Worm (Caenorhabditis elegans) whole organism, L3 larva: ENCODE results near the gene W06G6.10.

Source experiments
- R02D3.7 ChIP-seq: fragments of 150-350 bp; optimal IDR thresholded peaks from 2 replicates; lab custom pipeline; 2014; ENCODE audit warnings: missing biosample characterization, missing genetic modification characterization
- ZK546.5 ChIP-seq: sonication (generic microtip); optimal IDR thresholded peaks from 2 replicates; lab custom pipeline; 2017; ENCODE audit warnings: missing biosample characterization, missing genetic modification characterization
- aly-2 ChIP-seq: fragments of 150-350 bp; optimal IDR thresholded peaks from 2 replicates; lab custom pipeline; 2014; ENCODE audit warnings: missing biosample characterization, missing genetic modification characterization
- ama-1 ChIP-seq: fragments of 150-350 bp; optimal IDR thresholded peaks from 2 replicates; lab custom pipeline; 2018
- ceh-16 ChIP-seq: sonication (generic microtip); optimal IDR thresholded peaks from 2 replicates; lab custom pipeline; 2017; ENCODE audit warnings: missing biosample characterization, missing genetic modification characterization
- ceh-28 ChIP-seq: fragments of 150-350 bp; optimal IDR thresholded peaks from 2 replicates; lab custom pipeline; 2014; ENCODE audit warnings: missing biosample characterization, missing genetic modification reagents, missing genetic modification characterization
- ceh-9 ChIP-seq: sonication (generic microtip); optimal IDR thresholded peaks from 2 replicates; lab custom pipeline; 2018; ENCODE audit warnings: missing biosample characterization, missing genetic modification characterization
- daf-12 ChIP-seq: fragments of 150-350 bp; optimal IDR thresholded peaks from 2 replicates; lab custom pipeline; 2014; ENCODE audit warnings: missing biosample characterization, missing genetic modification reagents, missing genetic modification characterization
- egl-5 ChIP-seq: fragments of 150-350 bp; optimal IDR thresholded peaks from 2 replicates; lab custom pipeline; 2017; ENCODE audit warnings: missing biosample characterization, missing genetic modification reagents, missing genetic modification characterization, inconsistent platforms
- elt-1 ChIP-seq: fragments of 150-350 bp; optimal IDR thresholded peaks from 2 replicates; lab custom pipeline; 2014; ENCODE audit warnings: missing biosample characterization, missing genetic modification characterization
- elt-2 ChIP-seq: sonication (generic microtip); optimal IDR thresholded peaks from 2 replicates; lab custom pipeline; 2016; ENCODE audit warnings: missing genetic modification reagents, mild to moderate bottlenecking, missing genetic modification characterization, missing compliant biosample characterization
- elt-3 ChIP-seq, 3 experiments: fragments of 150-350 bp in 1 of 3; sonication (generic microtip) in 2 of 3; optimal IDR thresholded peaks; 2 replicates in 2 of 3; 4 replicates in 1 of 3; lab custom pipeline; 2014 to 2017; ENCODE audit warnings: missing biosample characterization in 3 of 3, missing genetic modification characterization in 3 of 3
- eor-1 ChIP-seq, 2 experiments: fragments of 150-350 bp; optimal IDR thresholded peaks; 2 replicates each; lab custom pipeline; 2014 to 2018; ENCODE audit warnings: missing biosample characterization in 2 of 2, missing genetic modification characterization in 2 of 2
- fkh-10 ChIP-seq: sonication (generic microtip); optimal IDR thresholded peaks from 2 replicates; lab custom pipeline; 2017; ENCODE audit warnings: missing biosample characterization, missing genetic modification reagents, missing genetic modification characterization
- fkh-2 ChIP-seq: fragments of 150-350 bp; optimal IDR thresholded peaks from 2 replicates; lab custom pipeline; 2014; ENCODE audit warnings: missing biosample characterization, missing genetic modification reagents, missing genetic modification characterization
- fos-1 ChIP-seq: fragments of 150-350 bp; optimal IDR thresholded peaks from 2 replicates; lab custom pipeline; 2014; ENCODE audit warnings: missing biosample characterization, missing genetic modification characterization
- hmg-11 ChIP-seq: sonication (generic microtip); optimal IDR thresholded peaks from 2 replicates; lab custom pipeline; 2016; ENCODE audit warnings: missing genetic modification characterization, missing compliant biosample characterization
- jun-1 ChIP-seq: fragments of 150-350 bp; optimal IDR thresholded peaks from 2 replicates; lab custom pipeline; 2014; ENCODE audit warnings: missing biosample characterization, missing genetic modification reagents, missing genetic modification characterization
- lin-15B ChIP-seq: fragments of 150-350 bp; optimal IDR thresholded peaks from 2 replicates; lab custom pipeline; 2014; ENCODE audit warnings: missing biosample characterization, missing genetic modification characterization
- lin-39 ChIP-seq: fragments of 150-350 bp; optimal IDR thresholded peaks from 2 replicates; lab custom pipeline; 2018; ENCODE audit warnings: missing biosample characterization, missing genetic modification reagents, missing genetic modification characterization
- lsy-12 ChIP-seq: sonication (generic microtip); optimal IDR thresholded peaks from 2 replicates; lab custom pipeline; 2016; ENCODE audit warnings: mild to moderate bottlenecking, missing genetic modification characterization, missing compliant biosample characterization
- mdl-1 ChIP-seq: fragments of 150-350 bp; optimal IDR thresholded peaks from 2 replicates; lab custom pipeline; 2014; ENCODE audit warnings: missing biosample characterization, missing genetic modification characterization
- nfya-1 ChIP-seq: sonication (generic microtip); optimal IDR thresholded peaks from 2 replicates; lab custom pipeline; 2017; ENCODE audit warnings: missing genetic modification characterization, mild to moderate bottlenecking, missing compliant biosample characterization, antibody characterized with exemption, moderate library complexity; ENCODE audit not compliant: insufficient read depth
- nhr-11 ChIP-seq: fragments of 150-350 bp; optimal IDR thresholded peaks from 2 replicates; lab custom pipeline; 2014; ENCODE audit warnings: missing biosample characterization, missing genetic modification characterization
- nhr-12 ChIP-seq: fragments of 150-350 bp; optimal IDR thresholded peaks from 2 replicates; lab custom pipeline; 2014; ENCODE audit warnings: missing biosample characterization, missing genetic modification characterization
- nhr-23 ChIP-seq: fragments of 150-350 bp; optimal IDR thresholded peaks from 2 replicates; lab custom pipeline; 2014; ENCODE audit warnings: missing biosample characterization, missing genetic modification reagents, missing genetic modification characterization
- nhr-25 ChIP-seq: sonication (generic microtip); optimal IDR thresholded peaks from 2 replicates; lab custom pipeline; 2017; ENCODE audit warnings: missing biosample characterization, missing genetic modification characterization
- nhr-67 ChIP-seq: fragments of 150-350 bp; optimal IDR thresholded peaks from 2 replicates; lab custom pipeline; 2014; ENCODE audit warnings: missing biosample characterization, missing genetic modification characterization
- nhr-76 ChIP-seq: fragments of 150-350 bp; sonication (generic microtip); optimal IDR thresholded peaks from 5 replicates; lab custom pipeline; 2014; ENCODE audit warnings: missing biosample characterization, missing genetic modification characterization
- nhr-77 ChIP-seq: fragments of 150-350 bp; optimal IDR thresholded peaks from 2 replicates; lab custom pipeline; 2014; ENCODE audit warnings: missing biosample characterization, missing genetic modification characterization
- pha-4 ChIP-seq: fragments of 150-350 bp; optimal IDR thresholded peaks from 2 replicates; lab custom pipeline; 2014; ENCODE audit warnings: missing biosample characterization, missing genetic modification reagents, missing genetic modification characterization
- sea-2 ChIP-seq: fragments of 150-350 bp; sonication (generic microtip); optimal IDR thresholded peaks from 4 replicates; lab custom pipeline; 2014; ENCODE audit warnings: missing biosample characterization, missing genetic modification reagents, missing genetic modification characterization
- snpc-4 ChIP-seq: fragments of 150-350 bp; optimal IDR thresholded peaks from 2 replicates; lab custom pipeline; 2014; ENCODE audit warnings: missing biosample characterization, missing genetic modification characterization
- unc-39 ChIP-seq: sonication (generic microtip); optimal IDR thresholded peaks from 4 replicates; lab custom pipeline; 2017; ENCODE audit warnings: missing biosample characterization, missing genetic modification characterization
- unc-62 ChIP-seq: fragments of 150-350 bp; sonication (generic microtip); optimal IDR thresholded peaks from 4 replicates; lab custom pipeline; 2014; ENCODE audit warnings: missing biosample characterization, missing genetic modification reagents, missing genetic modification characterization
- zag-1 ChIP-seq: fragments of 150-350 bp; optimal IDR thresholded peaks from 2 replicates; lab custom pipeline; 2014; ENCODE audit warnings: missing biosample characterization, missing genetic modification characterization
- ztf-4 ChIP-seq: fragments of 150-350 bp; optimal IDR thresholded peaks from 2 replicates; lab custom pipeline; 2014; ENCODE audit warnings: missing biosample characterization, missing genetic modification characterization

Gene W06G6.10

ce11 chrV:16685725-16686124 lies 38.7 kb upstream of the W06G6.10 start, which contains the start of gene srw-43:
Gene srw-43, plus strand, starts transcription at chrV:16686025.
- TF ChIP-seq aly-2 (tag; lab: Kevin White, UChicago) = no peak
- no peak for TF ChIP-seq nhr-77 (tag; lab: Kevin White, UChicago)
- TF ChIP-seq snpc-4 = no peak
- TF ChIP-seq lin-39 (tag; lab: Kevin White, UChicago) = no peak
- no peak for TF ChIP-seq sea-2
- TF ChIP-seq lin-15B = no peak
- TF ChIP-seq unc-62 (GFP tag; lab: Kevin White, UChicago) = no peak

ce11 chrV:16683359-16683758 lies 36.4 kb upstream of the W06G6.10 start:
- TF ChIP-seq ceh-28 (tag; lab: Kevin White, UChicago) (no peak), zag-1 (tag; lab: Kevin White, UChicago) (no peak), mdl-1 (tag; lab: Kevin White, UChicago) (no peak), elt-3 (tag; optimal IDR thresholded peaks at IDR 0.05; lab: Kevin White, UChicago) (no peak), lsy-12 (tag; lab: Kevin White, UChicago) (no peak), ceh-9 (no peak), aly-2 (tag; lab: Kevin White, UChicago) (no peak), fkh-2 (tag; lab: Kevin White, UChicago) (no peak), unc-62 (GFP tag; lab: Kevin White, UChicago) (no peak), nhr-11 (tag; lab: Kevin White, UChicago) (no peak), R02D3.7 (no peak)

ce11 chrV:16682886-16683285 lies 35.9 kb upstream of the W06G6.10 start, which contains the start of gene srw-36:
Gene srw-36, plus strand, starts transcription at chrV:16683186.
- TF ChIP-seq nhr-67 (no peak), pha-4 (tag; lab: Kevin White, UChicago) (no peak), hmg-11 (tag; lab: Kevin White, UChicago) (no peak), ztf-4 (tag; lab: Kevin White, UChicago) (no peak), elt-1 (tag; lab: Kevin White, UChicago) (no peak)

- TF ChIP-seq fkh-10 (GFP tag; lab: Kevin White, UChicago) (no peak), nhr-25 (tag; lab: Kevin White, UChicago) (no peak), elt-1 (tag; lab: Kevin White, UChicago) (no peak), ceh-16 (tag; lab: Kevin White, UChicago) (no peak), nhr-77 (tag; lab: Kevin White, UChicago) (no peak), ama-1 (lab: Kevin White, UChicago) (no peak), ceh-9 (no peak), R02D3.7 (no peak), sea-2 (no peak), snpc-4 (no peak), fos-1 (tag; lab: Kevin White, UChicago) (no peak), nhr-67 (no peak), nhr-76 (no peak)
Measured at ce11 chrV:16679981-16680380, 33.0 kb upstream of the W06G6.10 start, which contains the start of gene srw-44. Gene srw-44, plus strand, starts transcription at chrV:16680281.

- TF ChIP-seq nhr-12 (tag; lab: Kevin White, UChicago) (no peak), unc-39 (tag; lab: Kevin White, UChicago) (no peak), nfya-1 (tag; lab: Kevin White, UChicago) (no peak), ztf-4 (tag; lab: Kevin White, UChicago) (no peak), daf-12 (no peak), nhr-23 (tag; lab: Kevin White, UChicago) (no peak), ZK546.5 (tag; lab: Kevin White, UChicago) (no peak), lin-39 (tag; lab: Kevin White, UChicago) (no peak), egl-5 (no peak)
- TF ChIP-seq, all 47 proteins: peak for 0
Measured at ce11 chrV:16679237-16679636, 32.2 kb upstream of the W06G6.10 start, which contains the start of gene srz-103. Gene srz-103, minus strand, starts transcription at chrV:16679337.

ce11 chrV:16675553-16675952 lies 28.6 kb upstream of the W06G6.10 start, which contains the start of gene srz-1:
Gene srz-1, plus strand, starts transcription at chrV:16675853.
- TF ChIP-seq eor-1 (tag; optimal IDR thresholded peaks at IDR 0.05; lab: Kevin White, UChicago) = no peak
- no peak for TF ChIP-seq ama-1 (lab: Kevin White, UChicago)
- TF ChIP-seq nhr-12 (tag; lab: Kevin White, UChicago) = no peak
- TF ChIP-seq jun-1 (tag; lab: Kevin White, UChicago) = no peak
- TF ChIP-seq elt-3 (tag; optimal IDR thresholded peaks at IDR 0.05; lab: Kevin White, UChicago) = no peak
- TF ChIP-seq ceh-16 (tag; lab: Kevin White, UChicago) = no peak
- no peak for TF ChIP-seq egl-5
- no peak for TF ChIP-seq ceh-28 (tag; lab: Kevin White, UChicago)
- no peak for TF ChIP-seq elt-2 (tag; lab: Kevin White, UChicago)
